Fruit fly (Drosophila melanogaster): ENCODE measurements around the gene CG6028.

CG6028 gene

dm6 chr3R:22026922-22027742 lies 1.8 kb upstream of the CG6028 start, which contains the start of the genes Cchl and ND-42:
TSS of gene Cchl (minus strand) at chr3R:22027480.
TSS of gene ND-42 (plus strand) at chr3R:22027709.
- TF ChIP-seq psq (optimal IDR thresholded peaks at IDR 0.05) (no peak), insv (optimal IDR thresholded peaks at IDR 0.05) (no peak), h (optimal IDR thresholded peaks at IDR 0.05) (no peak), Sin3A (optimal IDR thresholded peaks at IDR 0.05) (no peak), ttk (optimal IDR thresholded peaks at IDR 0.05) (no peak), Myc (optimal IDR thresholded peaks at IDR 0.05) (no peak)

- no peak for TF ChIP-seq h (optimal IDR thresholded peaks at IDR 0.05)
- TF ChIP-seq psq (optimal IDR thresholded peaks at IDR 0.05): no peak
- no peak for TF ChIP-seq insv (optimal IDR thresholded peaks at IDR 0.05)
- no peak for TF ChIP-seq ttk (optimal IDR thresholded peaks at IDR 0.05)
- TF ChIP-seq Sin3A (optimal IDR thresholded peaks at IDR 0.05): no peak
- TF ChIP-seq Myc (optimal IDR thresholded peaks at IDR 0.05): no peak
Observed at dm6 chr3R:22023041-22023626, 2.2 kb downstream of the CG6028 start, which contains the start of the genes Mitofilin and mRpL35. TSS of gene Mitofilin (minus strand) at chr3R:22023335. TSS of gene mRpL35 (plus strand) at chr3R:22023527.

dm6 chr3R:22022623-22023022 lies 2.7 kb downstream of the CG6028 start:
- no peak for TF ChIP-seq Myc (optimal IDR thresholded peaks at IDR 0.05)
- TF ChIP-seq Sin3A (optimal IDR thresholded peaks at IDR 0.05): no peak
- TF ChIP-seq psq (optimal IDR thresholded peaks at IDR 0.05): no peak
- no peak for TF ChIP-seq h (optimal IDR thresholded peaks at IDR 0.05)
- no peak for TF ChIP-seq insv (optimal IDR thresholded peaks at IDR 0.05)
- TF ChIP-seq ttk (optimal IDR thresholded peaks at IDR 0.05): no peak

dm6 chr3R:22018777-22019420 lies 6.4 kb downstream of the CG6028 start, which contains the start of gene Idh3b:
TSS of gene Idh3b (minus strand) at chr3R:22019382.
- TF ChIP-seq h (optimal IDR thresholded peaks at IDR 0.05) (no peak), ttk (optimal IDR thresholded peaks at IDR 0.05) (no peak), Myc (optimal IDR thresholded peaks at IDR 0.05) (no peak)

- no peak for TF ChIP-seq Sin3A (optimal IDR thresholded peaks at IDR 0.05)
- no peak for TF ChIP-seq insv (optimal IDR thresholded peaks at IDR 0.05)
- TF ChIP-seq ttk (optimal IDR thresholded peaks at IDR 0.05): no peak
- no peak for TF ChIP-seq h (optimal IDR thresholded peaks at IDR 0.05)
- no peak for TF ChIP-seq psq (optimal IDR thresholded peaks at IDR 0.05)
- no peak for TF ChIP-seq Myc (optimal IDR thresholded peaks at IDR 0.05)
Observed at dm6 chr3R:22014397-22014796, 10.9 kb downstream of the CG6028 start, which contains the start of gene Theg. TSS of gene Theg (plus strand) at chr3R:22014697.

- TF ChIP-seq psq (optimal IDR thresholded peaks at IDR 0.05): no peak
- no peak for TF ChIP-seq insv (optimal IDR thresholded peaks at IDR 0.05)
- TF ChIP-seq Sin3A (optimal IDR thresholded peaks at IDR 0.05): no peak
- no peak for TF ChIP-seq h (optimal IDR thresholded peaks at IDR 0.05)
- TF ChIP-seq ttk (optimal IDR thresholded peaks at IDR 0.05): no peak
- TF ChIP-seq Myc (optimal IDR thresholded peaks at IDR 0.05): no peak
Observed at dm6 chr3R:22003508-22003907, 21.8 kb downstream of the CG6028 start.

dm6 chr3R:21999641-22000040 lies 25.7 kb downstream of the CG6028 start:
- no peak for TF ChIP-seq ttk (optimal IDR thresholded peaks at IDR 0.05)
- TF ChIP-seq psq (optimal IDR thresholded peaks at IDR 0.05): no peak
- no peak for TF ChIP-seq Myc (optimal IDR thresholded peaks at IDR 0.05)
- no peak for TF ChIP-seq h (optimal IDR thresholded peaks at IDR 0.05)
- no peak for TF ChIP-seq Sin3A (optimal IDR thresholded peaks at IDR 0.05)
- TF ChIP-seq insv (optimal IDR thresholded peaks at IDR 0.05): no peak

dm6 chr3R:21998877-21999276 lies 26.4 kb downstream of the CG6028 start:
- no peak for TF ChIP-seq ttk (optimal IDR thresholded peaks at IDR 0.05)
- TF ChIP-seq h (optimal IDR thresholded peaks at IDR 0.05): no peak
- no peak for TF ChIP-seq psq (optimal IDR thresholded peaks at IDR 0.05)
- no peak for TF ChIP-seq Sin3A (optimal IDR thresholded peaks at IDR 0.05)
- no peak for TF ChIP-seq Myc (optimal IDR thresholded peaks at IDR 0.05)
- no peak for TF ChIP-seq insv (optimal IDR thresholded peaks at IDR 0.05)

- TF ChIP-seq Sin3A (optimal IDR thresholded peaks at IDR 0.05): no peak
- no peak for TF ChIP-seq Myc (optimal IDR thresholded peaks at IDR 0.05)
Observed at dm6 chr3R:21992909-21993308, 32.4 kb downstream of the CG6028 start.

- TF ChIP-seq Sin3A (optimal IDR thresholded peaks at IDR 0.05) (no peak), h (optimal IDR thresholded peaks at IDR 0.05) (no peak)
Observed at dm6 chr3R:21991603-21992002, 33.7 kb downstream of the CG6028 start.

- TF ChIP-seq insv (optimal IDR thresholded peaks at IDR 0.05) (no peak), ttk (optimal IDR thresholded peaks at IDR 0.05) (no peak), h (optimal IDR thresholded peaks at IDR 0.05) (no peak), psq (optimal IDR thresholded peaks at IDR 0.05) (no peak), Myc (optimal IDR thresholded peaks at IDR 0.05) (no peak), Sin3A (optimal IDR thresholded peaks at IDR 0.05) (no peak)
Observed at dm6 chr3R:21989770-21990169, 35.5 kb downstream of the CG6028 start.

- no peak for TF ChIP-seq insv (optimal IDR thresholded peaks at IDR 0.05)
Observed at dm6 chr3R:21987546-21987945, 37.8 kb downstream of the CG6028 start.
